Worm (Caenorhabditis elegans) whole organism, young adult: ENCODE measurements around the gene ndub-2.

Experiments
- F52B5.7 ChIP-seq: sonication (generic microtip); optimal IDR thresholded peaks from 2 replicates; lab custom pipeline; 2016; ENCODE audit warnings: mild to moderate bottlenecking, missing genetic modification characterization, missing compliant biosample characterization
- ama-1 ChIP-seq, 3 experiments: fragments of 150-350 bp in 1 of 3; sonication (generic microtip) in 2 of 3; optimal IDR thresholded peaks; 2 replicates each; lab custom pipeline; 2014 to 2018; ENCODE audit warnings: missing biosample characterization in 2 of 3, missing genetic modification characterization in 2 of 3, missing genetic modification reagents in 2 of 3
- egl-18 ChIP-seq: fragments of 200-800 bp; sonication (Bioruptor generic); IDR thresholded peaks from 2 replicates; pipeline ENCODE4 v1.3.6; 2022; ENCODE audit warnings: missing genetic modification reagents, missing genetic modification characterization, missing compliant biosample characterization
- egrh-3 ChIP-seq: fragments of 200-800 bp; sonication (Bioruptor generic); IDR thresholded peaks from 2 replicates; pipeline ENCODE4 v1.3.6; 2022; ENCODE audit warnings: missing genetic modification reagents, missing genetic modification characterization, missing compliant biosample characterization
- ets-4 ChIP-seq: fragments of 200-800 bp; sonication (Bioruptor generic); optimal IDR thresholded peaks from 2 replicates; lab custom pipeline; 2018; ENCODE audit warnings: mild to moderate bottlenecking, missing genetic modification characterization, missing compliant biosample characterization
- hrde-1 ChIP-seq: sonication (generic microtip); optimal IDR thresholded peaks from 2 replicates; lab custom pipeline; 2016; ENCODE audit warnings: missing genetic modification characterization, mild to moderate bottlenecking, missing compliant biosample characterization, moderate library complexity, missing genotype, missing genetic modification reagents, borderline replicate concordance
- lin-40 ChIP-seq: sonication (generic microtip); optimal IDR thresholded peaks from 2 replicates; lab custom pipeline; 2016; ENCODE audit warnings: missing genetic modification characterization, mild to moderate bottlenecking, missing compliant biosample characterization, missing genotype, missing genetic modification reagents
- madf-3 ChIP-seq: fragments of 200-800 bp; sonication (Bioruptor generic); IDR thresholded peaks from 2 replicates; pipeline ENCODE4 v1.3.6; 2022; ENCODE audit warnings: missing genetic modification reagents, missing genetic modification characterization, missing compliant biosample characterization
- nhr-120 ChIP-seq: fragments of 200-800 bp; sonication (Bioruptor generic); IDR thresholded peaks from 2 replicates; pipeline ENCODE4 v1.3.6; 2022; ENCODE audit warnings: missing genetic modification characterization, missing compliant biosample characterization
- nhr-27 ChIP-seq: fragments of 200-800 bp; sonication (Bioruptor generic); optimal IDR thresholded peaks from 2 replicates; lab custom pipeline; 2018; ENCODE audit warnings: mild to moderate bottlenecking, missing genetic modification characterization, moderate library complexity, missing compliant biosample characterization
- pha-4 ChIP-seq: fragments of 150-350 bp; sonication (generic microtip); optimal IDR thresholded peaks from 2 replicates; lab custom pipeline; 2014; ENCODE audit warnings: missing biosample characterization, missing genetic modification reagents, missing genetic modification characterization
- snpc-4 ChIP-seq, 5 experiments: fragments of 150-350 bp in 1 of 5; sonication (generic microtip) in 4 of 5; optimal IDR thresholded peaks; 2 replicates each; lab custom pipeline; 2014 to 2018; ENCODE audit warnings: missing genetic modification characterization in 5 of 5, missing biosample characterization in 3 of 5, antibody characterized with exemption in 2 of 5, mild to moderate bottlenecking in 2 of 5, missing compliant biosample characterization in 2 of 5, missing genotype in 2 of 5, moderate library complexity in 2 of 5, missing genetic modification reagents in 1 of 5
- ztf-18 ChIP-seq: sonication (generic microtip); optimal IDR thresholded peaks from 2 replicates; lab custom pipeline; 2016; ENCODE audit warnings: missing genotype, mild to moderate bottlenecking, missing genetic modification characterization, missing compliant biosample characterization

DNA sequence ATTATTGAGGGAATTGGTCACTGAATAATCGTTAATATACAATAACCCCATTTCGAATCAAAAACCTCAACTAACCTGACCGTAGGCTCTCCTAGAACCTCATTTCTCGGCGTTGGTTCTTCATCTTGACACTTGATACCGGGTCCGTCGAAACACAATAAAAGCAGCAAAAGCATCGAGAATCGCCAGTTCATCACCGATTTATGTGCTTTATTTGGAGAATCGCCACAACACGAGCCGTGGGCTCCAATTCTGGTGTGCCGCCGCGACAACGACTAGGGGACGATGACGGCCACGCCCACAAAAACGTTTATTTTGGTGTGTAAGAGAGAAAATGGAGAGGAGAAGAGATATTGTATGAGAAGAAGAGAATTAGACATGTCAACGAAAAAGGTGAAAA lies 48.8 kb upstream of the ndub-2 start, which contains the start of gene cutl-15:
- TF ChIP-seq madf-3 (GFP tag; lab: Robert Waterston, UW), result no peak
- no peak for TF ChIP-seq hrde-1 (tag; lab: Kevin White, UChicago)
- TF ChIP-seq F52B5.7, result no peak
- TF ChIP-seq lin-40 (tag; lab: Kevin White, UChicago), result no peak
- TF ChIP-seq nhr-120 (GFP tag; lab: Robert Waterston, UW), result no peak
- no peak for TF ChIP-seq ets-4
- TF ChIP-seq ztf-18 (tag; lab: Kevin White, UChicago), result no peak
- TF ChIP-seq pha-4 (tag; lab: Kevin White, UChicago), result no peak
- no peak for TF ChIP-seq ama-1 (optimal IDR thresholded peaks at IDR 0.05; lab: Kevin White, UChicago)
- TF ChIP-seq ama-1 (GFP tag; optimal IDR thresholded peaks at IDR 0.05; lab: Kevin White, UChicago), result no peak
- TF ChIP-seq egrh-3 (GFP tag; lab: Robert Waterston, UW), result no peak
- no peak for TF ChIP-seq nhr-27 (tag; lab: Kevin White, UChicago)
- no peak for TF ChIP-seq egl-18 (GFP tag; lab: Robert Waterston, UW)
- no peak for TF ChIP-seq snpc-4 (GFP tag; optimal IDR thresholded peaks at IDR 0.05; lab: Kevin White, UChicago)
- no peak for TF ChIP-seq snpc-4 (tag; optimal IDR thresholded peaks at IDR 0.05; lab: Kevin White, UChicago)
